Fruit fly (Drosophila melanogaster) whole organism, pupa: Measurements from ENCODE around the gene swm.

Experiments used
- CG15710 ChIP-seq: fragments of 200-800 bp; sonication (Bioruptor generic); optimal IDR thresholded peaks from 2 replicates; lab custom pipeline; 2018; ENCODE audit warnings: missing biosample characterization, mild to moderate bottlenecking, missing genetic modification characterization, moderate library complexity
- CG17806 ChIP-seq: fragments of 200-800 bp; sonication (Bioruptor generic); optimal IDR thresholded peaks from 2 replicates; lab custom pipeline; 2018; ENCODE audit warnings: missing biosample characterization, mild to moderate bottlenecking, missing genetic modification characterization, moderate library complexity
- CG4496 ChIP-seq: fragments of 200-800 bp; sonication (Bioruptor generic); IDR thresholded peaks from 3 replicates; pipeline ENCODE4 v1.3.6; 2022; ENCODE audit warnings: missing biosample characterization, missing genetic modification characterization
- CG8159 ChIP-seq: fragments of 200-800 bp; sonication (Bioruptor generic); optimal IDR thresholded peaks from 3 replicates; lab custom pipeline; 2018; ENCODE audit warnings: missing biosample characterization, mild to moderate bottlenecking, missing genetic modification characterization, moderate library complexity
- CG8301 ChIP-seq: fragments of 200-800 bp; sonication (Bioruptor generic); optimal IDR thresholded peaks from 2 replicates; lab custom pipeline; 2018; ENCODE audit warnings: missing biosample characterization, mild to moderate bottlenecking, missing genetic modification characterization
- CG9948 ChIP-seq: fragments of 200-800 bp; sonication (Bioruptor generic); optimal IDR thresholded peaks from 2 replicates; lab custom pipeline; 2018; ENCODE audit warnings: missing biosample characterization, mild to moderate bottlenecking, missing genetic modification characterization, moderate library complexity
- D1 ChIP-seq: fragments of 200-800 bp; sonication (Bioruptor generic); optimal IDR thresholded peaks from 2 replicates; lab custom pipeline; 2018; ENCODE audit warnings: missing biosample characterization, mild to moderate bottlenecking, missing genetic modification characterization, moderate library complexity
- EcR ChIP-seq: fragments of 200-800 bp; sonication (Bioruptor generic); optimal IDR thresholded peaks from 3 replicates; lab custom pipeline; 2019; ENCODE audit warnings: missing biosample characterization, missing genetic modification characterization, mild to moderate bottlenecking, moderate library complexity, missing genetic modification reagents
- Ets98B ChIP-seq: fragments of 200-800 bp; sonication (Bioruptor generic); IDR thresholded peaks from 2 replicates; pipeline ENCODE4 v1.3.6; 2022; ENCODE audit warnings: missing biosample characterization, missing genetic modification characterization
- Pif1A ChIP-seq: fragments of 200-800 bp; sonication (Bioruptor generic); optimal IDR thresholded peaks from 3 replicates; lab custom pipeline; 2016; ENCODE audit warnings: missing biosample characterization, missing genetic modification characterization
- Pif1B ChIP-seq: fragments of 200-800 bp; sonication (Bioruptor generic); optimal IDR thresholded peaks from 3 replicates; lab custom pipeline; 2016; ENCODE audit warnings: missing biosample characterization, missing genetic modification characterization
- fd96Ca ChIP-seq: fragments of 200-800 bp; sonication (Bioruptor generic); IDR thresholded peaks from 3 replicates; pipeline ENCODE4 v1.3.6; 2022; ENCODE audit warnings: missing biosample characterization, missing genetic modification characterization
- rn ChIP-seq: fragments of 200-800 bp; sonication (Bioruptor generic); IDR thresholded peaks from 2 replicates; pipeline ENCODE4 v1.3.6; 2022; ENCODE audit warnings: missing biosample characterization, missing genetic modification characterization

dm6 chr2L:19526844-19527243 lies 33.8 kb downstream of the swm start:
- TF ChIP-seq Ets98B (GFP tag; lab: Robert Waterston, UW) = no peak
- no peak for TF ChIP-seq CG8159 (tag; lab: Kevin White, UChicago)
- TF ChIP-seq CG9948 (tag; lab: Kevin White, UChicago) = no peak
- no peak for TF ChIP-seq D1 (tag; lab: Kevin White, UChicago)
- no peak for TF ChIP-seq Pif1B
- TF ChIP-seq Pif1A (GFP tag; lab: Kevin White, UChicago) = no peak
- TF ChIP-seq EcR (GFP tag; lab: Kevin White, UChicago) = no peak
- TF ChIP-seq CG15710 (tag; lab: Kevin White, UChicago) = no peak
- no peak for TF ChIP-seq rn (GFP tag; lab: Robert Waterston, UW)
- TF ChIP-seq fd96Ca = no peak
- no peak for TF ChIP-seq CG8301 (tag; lab: Kevin White, UChicago)
- TF ChIP-seq CG4496 (GFP tag; lab: Robert Waterston, UW) = no peak
- TF ChIP-seq CG17806 (tag; lab: Kevin White, UChicago) = no peak
